Fruit fly (Drosophila melanogaster) whole organism, embryonic: Measurements from ENCODE around the gene Mst98Cb.

ENCODE experiments used
- Aef1 ChIP-seq: fragments of 200-800 bp; sonication (Bioruptor generic); IDR thresholded peaks from 3 replicates; pipeline ENCODE4 v1.3.6; 2022; ENCODE audit warnings: missing biosample characterization, missing genetic modification characterization
- Bgb ChIP-seq: fragments of 200-800 bp; sonication (Bioruptor generic); IDR thresholded peaks from 2 replicates; pipeline ENCODE4 v1.3.6; 2022; ENCODE audit warnings: missing biosample characterization, missing genetic modification characterization; ENCODE audit not compliant: partially characterized antibody
- CG11093 ChIP-seq: fragments of 200-800 bp; sonication (Bioruptor generic); IDR thresholded peaks from 3 replicates; pipeline ENCODE4 v1.3.6; 2022; ENCODE audit warnings: missing biosample characterization, missing genetic modification characterization
- CG11398 ChIP-seq: fragments of 200-800 bp; sonication (Bioruptor generic); optimal IDR thresholded peaks from 2 replicates; lab custom pipeline; 2016; ENCODE audit warnings: missing biosample characterization, missing genetic modification characterization
- CG11696 ChIP-seq: fragments of 200-800 bp; sonication (Bioruptor generic); IDR thresholded peaks from 2 replicates; pipeline ENCODE4 v1.3.6; 2022; ENCODE audit warnings: missing biosample characterization, missing genetic modification characterization
- CG12299 ChIP-seq: fragments of 200-800 bp; sonication (Bioruptor generic); optimal IDR thresholded peaks from 2 replicates; lab custom pipeline; 2018; ENCODE audit warnings: missing biosample characterization, mild to moderate bottlenecking, missing genetic modification characterization
- CG12744 ChIP-seq: fragments of 200-800 bp; sonication (Bioruptor generic); optimal IDR thresholded peaks from 2 replicates; lab custom pipeline; 2016; ENCODE audit warnings: missing biosample characterization, missing genetic modification characterization
- CG12769 ChIP-seq: fragments of 200-800 bp; sonication (Bioruptor generic); optimal IDR thresholded peaks from 2 replicates; lab custom pipeline; 2019; ENCODE audit warnings: missing biosample characterization, mild to moderate bottlenecking, missing genetic modification characterization, moderate library complexity
- CG15011 ChIP-seq: fragments of 200-800 bp; sonication (Bioruptor generic); optimal IDR thresholded peaks from 3 replicates; lab custom pipeline; 2018; ENCODE audit warnings: missing biosample characterization, mild to moderate bottlenecking, missing genetic modification characterization
- CG15269 ChIP-seq: fragments of 200-800 bp; sonication (Bioruptor generic); optimal IDR thresholded peaks from 2 replicates; lab custom pipeline; 2018; ENCODE audit warnings: missing biosample characterization, mild to moderate bottlenecking, missing genetic modification characterization, moderate library complexity
- CG1603 ChIP-seq: fragments of 200-800 bp; sonication (Bioruptor generic); optimal IDR thresholded peaks from 2 replicates; lab custom pipeline; 2019; ENCODE audit warnings: missing biosample characterization, mild to moderate bottlenecking, missing genetic modification characterization, moderate library complexity
- CG17385 ChIP-seq: fragments of 200-800 bp; sonication (Bioruptor generic); optimal IDR thresholded peaks from 3 replicates; lab custom pipeline; 2018; ENCODE audit warnings: missing biosample characterization, mild to moderate bottlenecking, missing genetic modification characterization
- CG17912 ChIP-seq: fragments of 200-800 bp; sonication (Bioruptor generic); optimal IDR thresholded peaks from 2 replicates; lab custom pipeline; 2018; ENCODE audit warnings: missing biosample characterization, mild to moderate bottlenecking, missing genetic modification characterization
- CG2120 ChIP-seq: fragments of 200-800 bp; sonication (Bioruptor generic); optimal IDR thresholded peaks from 3 replicates; lab custom pipeline; 2016; ENCODE audit warnings: missing biosample characterization, missing genetic modification characterization
- CG30020 ChIP-seq: fragments of 200-800 bp; optimal IDR thresholded peaks from 2 replicates; lab custom pipeline; 2019; ENCODE audit warnings: missing biosample characterization, mild to moderate bottlenecking, missing genetic modification characterization, moderate library complexity
- CG32532 ChIP-seq: fragments of 200-800 bp; sonication (Bioruptor generic); IDR thresholded peaks from 2 replicates; pipeline ENCODE4 v1.3.6; 2022; ENCODE audit warnings: missing biosample characterization, missing genetic modification characterization
- CG6272 ChIP-seq: fragments of 200-800 bp; sonication (Bioruptor generic); IDR thresholded peaks from 2 replicates; pipeline ENCODE4 v1.3.6; 2022; ENCODE audit warnings: missing biosample characterization, missing genetic modification characterization
- CG6689 ChIP-seq: fragments of 200-800 bp; sonication (Bioruptor generic); IDR thresholded peaks from 2 replicates; pipeline ENCODE4 v1.3.6; 2022; ENCODE audit warnings: missing biosample characterization, missing genetic modification characterization
- CG9727 ChIP-seq: fragments of 200-800 bp; sonication (Bioruptor generic); optimal IDR thresholded peaks from 3 replicates; lab custom pipeline; 2017; ENCODE audit warnings: missing biosample characterization, mild to moderate bottlenecking, missing genetic modification characterization
- CHES-1-like ChIP-seq: fragments of 200-800 bp; sonication (Bioruptor generic); optimal IDR thresholded peaks from 2 replicates; lab custom pipeline; 2016; ENCODE audit warnings: missing biosample characterization, missing genetic modification characterization
- Dbx ChIP-seq: fragments of 200-800 bp; sonication (Bioruptor generic); IDR thresholded peaks from 3 replicates; pipeline ENCODE4 v1.3.6; 2022; ENCODE audit warnings: missing biosample characterization, missing genetic modification characterization
- E2f2 ChIP-seq: fragments of 200-800 bp; sonication (Bioruptor generic); IDR thresholded peaks from 2 replicates; pipeline ENCODE4 v1.3.6; 2022; ENCODE audit warnings: missing biosample characterization, missing genetic modification characterization
- Ets65A ChIP-seq: fragments of 200-800 bp; sonication (Bioruptor generic); peaks from one replicate; lab custom pipeline; 2016; ENCODE audit warnings: missing biosample characterization, missing genetic modification characterization
- Fer3 ChIP-seq: fragments of 200-800 bp; sonication (Bioruptor generic); optimal IDR thresholded peaks from 2 replicates; lab custom pipeline; 2018; ENCODE audit warnings: missing biosample characterization, mild to moderate bottlenecking, missing genetic modification characterization, moderate library complexity
- H2.0 ChIP-seq: fragments of 200-800 bp; sonication (Bioruptor generic); IDR thresholded peaks from 2 replicates; pipeline ENCODE4 v1.3.6; 2022; ENCODE audit warnings: missing biosample characterization, missing genetic modification characterization
- Hmr ChIP-seq: fragments of 200-800 bp; sonication (Bioruptor generic); optimal IDR thresholded peaks from 3 replicates; lab custom pipeline; 2017; ENCODE audit warnings: mild to moderate bottlenecking, missing biosample characterization, missing genetic modification reagents, missing genetic modification characterization
- Hr51 ChIP-seq, 2 experiments: fragments of 200-800 bp; sonication (Bioruptor generic); optimal IDR thresholded peaks; 2 replicates in 1 of 2; 3 replicates in 1 of 2; lab custom pipeline; 2016 to 2018; ENCODE audit warnings: missing biosample characterization in 2 of 2, missing genetic modification characterization in 2 of 2, mild to moderate bottlenecking in 1 of 2, moderate library complexity in 1 of 2
- Hsf ChIP-seq: fragments of 200-800 bp; sonication (Bioruptor generic); optimal IDR thresholded peaks from 3 replicates; lab custom pipeline; 2016; ENCODE audit warnings: missing biosample characterization, missing genetic modification characterization
- MESR4 ChIP-seq: fragments of 200-800 bp; sonication (Bioruptor generic); optimal IDR thresholded peaks from 2 replicates; lab custom pipeline; 2018; ENCODE audit warnings: missing biosample characterization, mild to moderate bottlenecking, missing genetic modification characterization, moderate library complexity
- NFAT ChIP-seq: fragments of 200-800 bp; sonication (Bioruptor generic); IDR thresholded peaks from 2 replicates; pipeline ENCODE4 v1.3.6; 2022; ENCODE audit warnings: missing biosample characterization, missing genetic modification characterization
- Oli ChIP-seq: fragments of 200-800 bp; sonication (Bioruptor generic); optimal IDR thresholded peaks from 2 replicates; lab custom pipeline; 2018; ENCODE audit warnings: missing biosample characterization, mild to moderate bottlenecking, missing genetic modification characterization, moderate library complexity
- Opbp ChIP-seq: fragments of 200-800 bp; sonication (Bioruptor generic); IDR thresholded peaks from 3 replicates; pipeline ENCODE4 v1.3.6; 2022; ENCODE audit warnings: missing biosample characterization, missing genetic modification characterization; ENCODE audit not compliant: partially characterized antibody
- Optix ChIP-seq: fragments of 200-800 bp; sonication (Bioruptor generic); IDR thresholded peaks from 3 replicates; pipeline ENCODE4 v1.3.6; 2022; ENCODE audit warnings: missing biosample characterization, missing genetic modification characterization
- Rfx ChIP-seq: fragments of 200-800 bp; sonication (Bioruptor generic); IDR thresholded peaks from 2 replicates; pipeline ENCODE4 v1.3.6; 2022; ENCODE audit warnings: missing biosample characterization, missing genetic modification characterization
- Ssrp ChIP-seq: fragments of 200-800 bp; sonication (Bioruptor generic); optimal IDR thresholded peaks from 2 replicates; lab custom pipeline; 2018; ENCODE audit warnings: missing biosample characterization, mild to moderate bottlenecking, missing genetic modification characterization, moderate library complexity
- bcd ChIP-seq: fragments of 200-800 bp; sonication (Bioruptor generic); optimal IDR thresholded peaks from 2 replicates; lab custom pipeline; 2017; ENCODE audit warnings: missing biosample characterization, mild to moderate bottlenecking, missing genetic modification characterization
- br ChIP-seq: fragments of >200 bp; optimal IDR thresholded peaks from 2 replicates; lab custom pipeline; 2017
- ci ChIP-seq: fragments of 200-800 bp; sonication (Bioruptor generic); IDR thresholded peaks from 3 replicates; pipeline ENCODE4 v1.3.6; 2022; ENCODE audit warnings: missing biosample characterization, missing genetic modification characterization
- crc ChIP-seq: fragments of 200-800 bp; sonication (Bioruptor generic); optimal IDR thresholded peaks from 2 replicates; lab custom pipeline; 2016; ENCODE audit warnings: missing biosample characterization, missing genetic modification characterization
- croc ChIP-seq: fragments of 200-800 bp; sonication (Bioruptor generic); conservative IDR thresholded peaks from 3 replicates; pipeline ENCODE4 v1.3.6; 2022; ENCODE audit warnings: missing biosample characterization, missing genetic modification characterization
- dmrt99B ChIP-seq: fragments of 200-800 bp; sonication (Bioruptor generic); optimal IDR thresholded peaks from 2 replicates; lab custom pipeline; 2018; ENCODE audit warnings: missing biosample characterization, mild to moderate bottlenecking, missing genetic modification characterization, moderate library complexity
- gem ChIP-seq: fragments of 200-800 bp; sonication (Bioruptor generic); optimal IDR thresholded peaks from 2 replicates; lab custom pipeline; 2019; ENCODE audit warnings: missing biosample characterization, mild to moderate bottlenecking, missing genetic modification characterization, moderate library complexity
- gt ChIP-seq: fragments of 200-800 bp; sonication (Bioruptor generic); IDR thresholded peaks from 2 replicates; pipeline ENCODE4 v1.3.6; 2022; ENCODE audit warnings: missing biosample characterization, missing genetic modification characterization
- kni ChIP-seq: fragments of 200-800 bp; sonication (Bioruptor generic); optimal IDR thresholded peaks from 3 replicates; lab custom pipeline; 2017; ENCODE audit warnings: mild to moderate bottlenecking, missing biosample characterization, missing genetic modification reagents, missing genetic modification characterization
- mam ChIP-seq: fragments of 200-800 bp; sonication (Bioruptor generic); optimal IDR thresholded peaks from 3 replicates; lab custom pipeline; 2016; ENCODE audit warnings: missing biosample characterization, missing genetic modification characterization
- ranshi ChIP-seq: fragments of 200-800 bp; sonication (Bioruptor generic); IDR thresholded peaks from 2 replicates; pipeline ENCODE4 v1.3.6; 2022; ENCODE audit warnings: missing biosample characterization, missing genetic modification characterization
- rib ChIP-seq: fragments of 200-800 bp; sonication (Bioruptor generic); IDR thresholded peaks from 2 replicates; pipeline ENCODE4 v1.3.6; 2022; ENCODE audit warnings: missing biosample characterization, missing genetic modification characterization
- row ChIP-seq: fragments of 200-800 bp; sonication (Bioruptor generic); IDR thresholded peaks from 3 replicates; pipeline ENCODE4 v1.3.6; 2022; ENCODE audit warnings: missing biosample characterization, missing genetic modification characterization
- sens ChIP-seq: fragments of 200-800 bp; sonication (Bioruptor generic); peaks from one replicate; lab custom pipeline; 2016; ENCODE audit warnings: missing biosample characterization, missing genetic modification characterization
- sob ChIP-seq: fragments of 200-800 bp; sonication (Bioruptor generic); IDR thresholded peaks from 2 replicates; pipeline ENCODE4 v1.3.6; 2022; ENCODE audit warnings: missing biosample characterization, missing genetic modification characterization
- stwl ChIP-seq: fragments of 200-800 bp; sonication (Bioruptor generic); optimal IDR thresholded peaks from 3 replicates; lab custom pipeline; 2018; ENCODE audit warnings: missing biosample characterization, mild to moderate bottlenecking, missing genetic modification characterization, moderate library complexity
- toy ChIP-seq: fragments of 200-800 bp; sonication (Bioruptor generic); IDR thresholded peaks from 2 replicates; pipeline ENCODE4 v1.3.6; 2022; ENCODE audit warnings: missing biosample characterization, missing genetic modification characterization

The Mst98Cb gene

dm6 chr3R:28297513-28297912, 4.9 kb downstream of the Mst98Cb start (continued):
- TF ChIP-seq CG15269 (tag; lab: Kevin White, UChicago) (peak; percentile 30), row (GFP tag; lab: Robert Waterston, UW) (peak; percentile 53; the same call in 1 of the 3 replicates), stwl (tag; lab: Kevin White, UChicago) (no peak), CG11398 (GFP tag; lab: Kevin White, UChicago) (no peak), CG32532 (GFP tag; lab: Robert Waterston, UW) (peak; percentile 52; the same call in 1 of the 2 replicates), croc (GFP tag; lab: Robert Waterston, UW) (no peak), CG17912 (GFP tag; lab: Kevin White, UChicago) (no peak), MESR4 (GFP tag; lab: Kevin White, UChicago) (no peak), Dbx (GFP tag; lab: Robert Waterston, UW) (peak; percentile 32; the same call in 1 of the 3 replicates), ranshi (GFP tag; lab: Robert Waterston, UW) (no peak), mam (GFP tag; lab: Kevin White, UChicago) (no peak), CG12769 (tag; lab: Kevin White, UChicago) (peak; percentile 70), CG11696 (GFP tag; lab: Robert Waterston, UW) (0 out of 2 replicates have a peak, but pooled peaks have one; percentile 22), Fer3 (tag; lab: Kevin White, UChicago) (peak; percentile 15), Optix (0 out of 3 replicates have a peak, but pooled peaks have one; percentile 33), Oli (tag; lab: Kevin White, UChicago) (peak; percentile 26), Ssrp (tag; lab: Kevin White, UChicago) (no peak), CG12299 (tag; lab: Kevin White, UChicago) (no peak), Bgb (GFP tag; lab: Robert Waterston, UW) (no peak), crc (GFP tag; lab: Kevin White, UChicago) (no peak), sens (GFP tag; lab: Kevin White, UChicago) (peak; percentile 69), CG2120 (peak; percentile 45), Rfx (GFP tag; lab: Robert Waterston, UW) (peak; percentile 49), CG30020 (tag; lab: Kevin White, UChicago) (no peak), gt (no peak), Hmr (GFP tag; lab: Kevin White, UChicago) (peak; percentile 58), br (lab: Kevin White, UChicago) (no peak), Hr51 (GFP tag; optimal IDR thresholded peaks at IDR 0.05; lab: Kevin White, UChicago) (peak in 1 of 2 experiments; percentile 37), Hsf (GFP tag; lab: Kevin White, UChicago) (peak; percentile 15), gem (tag; lab: Kevin White, UChicago) (peak; percentile 33), NFAT (no peak), CG15011 (GFP tag; lab: Kevin White, UChicago) (no peak), CG6689 (GFP tag; lab: Robert Waterston, UW) (0 out of 2 replicates have a peak, but pooled peaks have one; percentile 43), sob (GFP tag; lab: Robert Waterston, UW) (peak; percentile 46; the same call in 1 of the 2 replicates), toy (GFP tag; lab: Robert Waterston, UW) (no peak), Opbp (GFP tag; lab: Robert Waterston, UW) (no peak), CG11093 (GFP tag; lab: Robert Waterston, UW) (no peak), kni (GFP tag; lab: Kevin White, UChicago) (no peak), E2f2 (GFP tag; lab: Robert Waterston, UW) (no peak; the same call in 1 of the 2 replicates), ci (GFP tag; lab: Robert Waterston, UW) (peak; percentile 20; the same call in 1 of the 3 replicates), CHES-1-like (GFP tag; lab: Kevin White, UChicago) (no peak), rib (GFP tag; lab: Robert Waterston, UW) (no peak), bcd (GFP tag; lab: Kevin White, UChicago) (peak; percentile 6), Ets65A (peak; percentile 77), CG9727 (peak; percentile 8), dmrt99B (tag; lab: Kevin White, UChicago) (peak; percentile 39), Aef1 (GFP tag; lab: Robert Waterston, UW) (no peak), CG6272 (GFP tag; lab: Robert Waterston, UW) (no peak), CG12744 (GFP tag; lab: Kevin White, UChicago) (no peak), H2.0 (GFP tag; lab: Robert Waterston, UW) (0 out of 2 replicates have a peak, but pooled peaks have one; percentile 9), CG1603 (tag; lab: Kevin White, UChicago) (peak; percentile 27), CG17385 (GFP tag; lab: Kevin White, UChicago) (no peak)
